Fruit fly (Drosophila melanogaster) whole organism, prepupa: ENCODE results near the gene Hk.

ENCODE experiments used
- CG11762 ChIP-seq: fragments of 200-800 bp; sonication (Bioruptor generic); optimal IDR thresholded peaks from 3 replicates; lab custom pipeline; 2016; ENCODE audit warnings: missing biosample characterization, missing genetic modification characterization; ENCODE audit not compliant: insufficient read depth
- CG15336 ChIP-seq: fragments of 200-800 bp; sonication (Bioruptor generic); IDR thresholded peaks from 2 replicates; pipeline ENCODE4 v1.3.6; 2022; ENCODE audit warnings: missing biosample characterization, missing genetic modification characterization
- CG34406 ChIP-seq: fragments of 200-800 bp; sonication (Bioruptor generic); optimal IDR thresholded peaks from 3 replicates; lab custom pipeline; 2016; ENCODE audit warnings: missing biosample characterization, missing genetic modification characterization
- CG3919 ChIP-seq: fragments of 200-800 bp; sonication (Bioruptor generic); optimal IDR thresholded peaks from 3 replicates; lab custom pipeline; 2016; ENCODE audit warnings: missing biosample characterization, missing genetic modification characterization
- CG6276 ChIP-seq: fragments of 200-800 bp; sonication (Bioruptor generic); optimal IDR thresholded peaks from 2 replicates; lab custom pipeline; 2017; ENCODE audit warnings: missing biosample characterization, mild to moderate bottlenecking, missing genetic modification characterization
- CG6792 ChIP-seq: fragments of 200-800 bp; sonication (Bioruptor generic); optimal IDR thresholded peaks from 3 replicates; lab custom pipeline; 2016; ENCODE audit warnings: missing biosample characterization, missing genetic modification characterization
- Gug ChIP-seq: fragments of 200-800 bp; sonication (Bioruptor generic); IDR thresholded peaks from 2 replicates; pipeline ENCODE4 v1.3.6; 2022; ENCODE audit warnings: missing biosample characterization, missing genetic modification characterization
- OdsH ChIP-seq: fragments of 200-800 bp; sonication (Bioruptor generic); optimal IDR thresholded peaks from 3 replicates; lab custom pipeline; 2016; ENCODE audit warnings: missing biosample characterization, missing genetic modification characterization
- Sox102F ChIP-seq: fragments of 200-800 bp; sonication (Bioruptor generic); optimal IDR thresholded peaks from 2 replicates; lab custom pipeline; 2016; ENCODE audit warnings: missing biosample characterization, mild to moderate bottlenecking, missing genetic modification characterization
- acj6 ChIP-seq: fragments of 200-800 bp; sonication (Bioruptor generic); optimal IDR thresholded peaks from 3 replicates; lab custom pipeline; 2016; ENCODE audit warnings: missing biosample characterization, missing genetic modification characterization
- cyc ChIP-seq: fragments of 200-800 bp; sonication (Bioruptor generic); optimal IDR thresholded peaks from 3 replicates; lab custom pipeline; 2016; ENCODE audit warnings: missing biosample characterization, missing genetic modification characterization
- dac ChIP-seq: fragments of 200-800 bp; sonication (Bioruptor generic); optimal IDR thresholded peaks from 2 replicates; lab custom pipeline; 2017; ENCODE audit warnings: missing biosample characterization, mild to moderate bottlenecking, missing genetic modification characterization

DNA sequence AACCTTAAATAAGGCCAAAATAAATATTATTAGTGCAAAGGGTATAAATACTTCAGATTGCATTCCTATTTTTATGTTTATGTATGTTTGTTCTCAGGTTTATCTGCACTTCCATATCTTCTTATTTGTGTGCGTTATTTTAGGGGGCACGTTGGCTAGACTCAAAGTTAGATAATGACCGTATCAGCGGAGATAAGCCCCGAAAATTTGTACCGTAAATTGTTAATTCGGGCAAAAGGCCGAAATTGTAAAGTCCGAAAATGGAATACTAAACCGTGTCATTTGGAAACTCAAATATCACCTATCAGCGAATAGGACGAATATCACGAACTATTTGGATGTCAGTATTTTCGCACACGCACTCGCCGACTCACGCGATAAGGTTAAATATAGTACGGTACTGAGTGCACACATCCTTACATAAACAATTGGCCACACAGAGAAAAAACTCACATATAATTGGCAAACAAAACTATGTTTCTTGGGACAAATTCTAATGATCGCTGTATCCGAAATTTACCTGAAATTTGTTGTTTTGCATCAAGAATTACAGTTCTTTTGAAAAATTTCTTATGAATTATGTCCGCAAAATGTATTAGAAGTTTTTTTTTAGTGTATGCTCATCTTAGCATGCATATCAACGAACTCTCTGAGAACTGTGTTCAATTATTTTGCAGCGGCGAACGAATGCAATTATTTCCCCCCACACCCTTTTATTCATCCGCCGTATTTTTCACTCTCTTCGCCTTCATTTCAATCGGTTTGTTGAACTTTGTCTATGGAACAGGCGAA, at the start of gene Hk:
- TF ChIP-seq acj6 (GFP tag; lab: Kevin White, UChicago) (peak; percentile 86), CG6276 (GFP tag; lab: Kevin White, UChicago) (peak; percentile 86), CG6792 (GFP tag; lab: Kevin White, UChicago) (peak; percentile 80), Gug (GFP tag; lab: Robert Waterston, UW) (peak; percentile 92), Sox102F (GFP tag; lab: Kevin White, UChicago) (peak; percentile 60), dac (GFP tag; lab: Kevin White, UChicago) (peak; percentile 73), CG15336 (GFP tag; lab: Robert Waterston, UW) (peak; percentile 95), cyc (peak; percentile 76), CG34406 (GFP tag; lab: Kevin White, UChicago) (peak; percentile 70), CG11762 (peak; percentile 86), CG3919 (GFP tag; lab: Kevin White, UChicago) (peak; percentile 88), OdsH (GFP tag; lab: Kevin White, UChicago) (peak; percentile 92)
